Fruit fly (Drosophila melanogaster): ENCODE measurements around the gene CG14401.

- TF ChIP-seq D1 (tag; optimal IDR thresholded peaks at IDR 0.05) (peak; percentile 58), CG12605 (GFP tag; IDR thresholded peaks at IDR 0.05) (no peak), CG8159 (tag; optimal IDR thresholded peaks at IDR 0.05) (no peak), Pif1A (GFP tag; optimal IDR thresholded peaks at IDR 0.05) (no peak)
Measured at dm6 chr2L:20851592-20851991, 18.1 kb upstream of the CG14401 start.

Measured in whole organism, pupa.